2 fruit fly cellular contexts compared by ENCODE assay signal in the genomic region with DNA sequence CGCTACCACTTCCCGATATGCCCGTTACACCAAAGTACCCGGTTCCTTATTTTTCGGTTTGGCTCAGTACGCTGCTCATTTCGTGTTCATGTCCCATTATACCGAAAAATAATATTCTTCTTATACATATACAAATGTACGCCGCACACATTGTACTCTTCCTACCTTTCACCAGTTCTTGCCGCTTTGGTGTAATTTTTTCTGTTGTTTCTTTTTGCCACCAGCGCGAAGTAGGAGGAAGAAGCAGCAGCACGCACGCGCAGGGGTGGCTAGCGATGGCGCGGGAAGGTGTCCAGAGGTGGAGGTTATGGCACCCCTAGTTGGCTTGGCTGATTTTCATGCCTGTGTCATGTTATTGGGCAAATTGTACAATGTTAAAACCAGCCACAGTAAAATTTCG.
A peak's percentile ranks its signal among the peaks of the same experiment; 100 is the strongest.
TF ChIP-seq lines count a peak whose summit lies in the region.

No protein-coding gene starts in this region.

- TF ChIP-seq CTCF in whole organism, embryonic (GFP tag; optimal IDR thresholded peaks at IDR 0.05; lab: Kevin White, UChicago) = no peak

TF ChIP-seq in whole organism, embryonic, 481 proteins besides CTCF, POLR2A, EP300 and RAD21 (continues in another document):
- no peak for TF ChIP-seq jing (GFP tag; optimal IDR thresholded peaks at IDR 0.05; lab: Kevin White, UChicago)
- no peak for TF ChIP-seq PHDP (tag; optimal IDR thresholded peaks at IDR 0.05; lab: Kevin White, UChicago)
- no peak for TF ChIP-seq CG18764 (GFP tag; optimal IDR thresholded peaks at IDR 0.05; lab: Kevin White, UChicago)
- peak; percentile 22 for TF ChIP-seq CG18599 (GFP tag; optimal IDR thresholded peaks at IDR 0.05; lab: Kevin White, UChicago)
- TF ChIP-seq crol (GFP tag; IDR thresholded peaks at IDR 0.05; lab: Robert Waterston, UW) = peak; percentile 44; the same call in 1 of the 2 replicates
- TF ChIP-seq sens (GFP tag; lab: Kevin White, UChicago) = no peak
- TF ChIP-seq CG6272 (GFP tag; IDR thresholded peaks at IDR 0.05; lab: Robert Waterston, UW) = no peak
- no peak for TF ChIP-seq knrl (GFP tag; IDR thresholded peaks at IDR 0.05; lab: Robert Waterston, UW; ENCODE audit: partially characterized antibody)
- no peak for TF ChIP-seq Mes4 (GFP tag; optimal IDR thresholded peaks at IDR 0.05; lab: Kevin White, UChicago)
- TF ChIP-seq CG11456 (GFP tag; IDR thresholded peaks at IDR 0.05; lab: Robert Waterston, UW) = no peak
- no peak for TF ChIP-seq Ptx1 (GFP tag; IDR thresholded peaks at IDR 0.05; lab: Robert Waterston, UW)
- no peak for TF ChIP-seq Dll (GFP tag; IDR thresholded peaks at IDR 0.05; lab: Robert Waterston, UW; ENCODE audit: partially characterized antibody)
- no peak for TF ChIP-seq Hr39 (optimal IDR thresholded peaks at IDR 0.05; lab: Kevin White, UChicago)
- TF ChIP-seq CG7987 (GFP tag; optimal IDR thresholded peaks at IDR 0.05; lab: Kevin White, UChicago) = no peak
- TF ChIP-seq zen (tag; optimal IDR thresholded peaks at IDR 0.05; lab: Kevin White, UChicago) = no peak
- no peak for TF ChIP-seq Usf (GFP tag; optimal IDR thresholded peaks at IDR 0.05; lab: Kevin White, UChicago)
- TF ChIP-seq Aef1 (GFP tag; IDR thresholded peaks at IDR 0.05; lab: Robert Waterston, UW) = no peak
- no peak for TF ChIP-seq HHEX (GFP tag; optimal IDR thresholded peaks at IDR 0.05; lab: Kevin White, UChicago)
- peak; percentile 77 for TF ChIP-seq CG17385 (GFP tag; optimal IDR thresholded peaks at IDR 0.05; lab: Kevin White, UChicago)
- no peak for TF ChIP-seq gcm2 (GFP tag; optimal IDR thresholded peaks at IDR 0.05; lab: Kevin White, UChicago)
- TF ChIP-seq CG13296 (GFP tag; optimal IDR thresholded peaks at IDR 0.05; lab: Kevin White, UChicago) = no peak
- TF ChIP-seq twi (tag; optimal IDR thresholded peaks at IDR 0.05; lab: Kevin White, UChicago) = no peak
- TF ChIP-seq kay (GFP tag; optimal IDR thresholded peaks at IDR 0.05; lab: Kevin White, UChicago) = no peak
- TF ChIP-seq dm (GFP tag; optimal IDR thresholded peaks at IDR 0.05; lab: Kevin White, UChicago) = no peak
- no peak for TF ChIP-seq E2f2 (GFP tag; IDR thresholded peaks at IDR 0.05; lab: Robert Waterston, UW)
- TF ChIP-seq CG15479 (GFP tag; optimal IDR thresholded peaks at IDR 0.05; lab: Kevin White, UChicago) = no peak
- peak; percentile 19; the same call in 1 of the 2 replicates for TF ChIP-seq seq (GFP tag; IDR thresholded peaks at IDR 0.05; lab: Robert Waterston, UW)
- no peak for TF ChIP-seq CG7271 (tag; optimal IDR thresholded peaks at IDR 0.05; lab: Kevin White, UChicago)
- no peak for TF ChIP-seq ham (GFP tag; IDR thresholded peaks at IDR 0.05; lab: Robert Waterston, UW)
- no peak for TF ChIP-seq CG14965 (GFP tag; optimal IDR thresholded peaks at IDR 0.05; lab: Kevin White, UChicago; ENCODE audit: borderline replicate concordance)
- TF ChIP-seq lilli (GFP tag; optimal IDR thresholded peaks at IDR 0.05; lab: Kevin White, UChicago) = no peak
- TF ChIP-seq bbx (GFP tag; IDR thresholded peaks at IDR 0.05; lab: Robert Waterston, UW; ENCODE audit: partially characterized antibody) = 0 out of 2 replicates have a peak, but pooled peaks have one; percentile 18
- TF ChIP-seq lab (GFP tag; optimal IDR thresholded peaks at IDR 0.05; lab: Kevin White, UChicago) = no peak
- no peak for TF ChIP-seq lbe (GFP tag; optimal IDR thresholded peaks at IDR 0.05; lab: Kevin White, UChicago)
- no peak for TF ChIP-seq CG5953 (GFP tag; IDR thresholded peaks at IDR 0.05; lab: Robert Waterston, UW)
- no peak for TF ChIP-seq CG10209 (GFP tag; optimal IDR thresholded peaks at IDR 0.05; lab: Kevin White, UChicago)
- no peak for TF ChIP-seq Deaf1 (tag; optimal IDR thresholded peaks at IDR 0.05; lab: Kevin White, UChicago)
- TF ChIP-seq Ravus (GFP tag; IDR thresholded peaks at IDR 0.05; lab: Robert Waterston, UW) = no peak
- no peak for TF ChIP-seq NFAT (GFP tag; IDR thresholded peaks at IDR 0.05; lab: Robert Waterston, UW)
- no peak for TF ChIP-seq CG7372 (GFP tag; IDR thresholded peaks at IDR 0.05; lab: Robert Waterston, UW)
- no peak for TF ChIP-seq pnt (GFP tag; optimal IDR thresholded peaks at IDR 0.05; lab: Kevin White, UChicago)
- TF ChIP-seq CG32767 (GFP tag; IDR thresholded peaks at IDR 0.05; lab: Robert Waterston, UW) = 0 out of 2 replicates have a peak, but pooled peaks have one; percentile 14
- no peak for TF ChIP-seq Poxn (GFP tag; IDR thresholded peaks at IDR 0.05; lab: Robert Waterston, UW)
- no peak for TF ChIP-seq Fer3 (tag; optimal IDR thresholded peaks at IDR 0.05; lab: Kevin White, UChicago)
- TF ChIP-seq Dek (tag; optimal IDR thresholded peaks at IDR 0.05; lab: Kevin White, UChicago) = no peak

TF ChIP-seq in whole organism, prepupa, 60 proteins besides CTCF, POLR2A, EP300 and RAD21:
- TF ChIP-seq CG6163 (GFP tag; IDR thresholded peaks at IDR 0.05; lab: Robert Waterston, UW) (no peak), fd85E (GFP tag; optimal IDR thresholded peaks at IDR 0.05; lab: Kevin White, UChicago) (no peak), CG3919 (GFP tag; optimal IDR thresholded peaks at IDR 0.05; lab: Kevin White, UChicago) (no peak), ss (GFP tag; optimal IDR thresholded peaks at IDR 0.05; lab: Kevin White, UChicago) (peak in 1 of 2 experiments; percentile 66), CG8632 (GFP tag; optimal IDR thresholded peaks at IDR 0.05; lab: Kevin White, UChicago) (no peak), Sox14 (GFP tag; optimal IDR thresholded peaks at IDR 0.05; lab: Kevin White, UChicago) (no peak), CG6854 (GFP tag; optimal IDR thresholded peaks at IDR 0.05; lab: Kevin White, UChicago) (no peak), fkh (GFP tag; optimal IDR thresholded peaks at IDR 0.05; lab: Kevin White, UChicago) (no peak), esn (GFP tag; optimal IDR thresholded peaks at IDR 0.05; lab: Kevin White, UChicago) (no peak), CG10631 (GFP tag; optimal IDR thresholded peaks at IDR 0.05; lab: Kevin White, UChicago) (no peak), CG15336 (GFP tag; IDR thresholded peaks at IDR 0.05; lab: Robert Waterston, UW) (no peak), Eip78C (GFP tag; lab: Kevin White, UChicago) (peak; percentile 9), CG6276 (GFP tag; optimal IDR thresholded peaks at IDR 0.05; lab: Kevin White, UChicago) (no peak), Met (GFP tag; optimal IDR thresholded peaks at IDR 0.05; lab: Kevin White, UChicago) (no peak), CG3032 (tag; optimal IDR thresholded peaks at IDR 0.05; lab: Kevin White, UChicago) (no peak), CG6808 (GFP tag; optimal IDR thresholded peaks at IDR 0.05; lab: Kevin White, UChicago) (no peak)
